Worm (Caenorhabditis elegans): ENCODE results near the gene fbxb-17.

ce11 chrII:1644777-1645348, 31.3 kb upstream of the fbxb-17 start, which contains the start of gene ZC204.6:
- no peak for TF ChIP-seq ref-1 (GFP tag; conservative IDR thresholded peaks at IDR 0.05)
- no peak for TF ChIP-seq flt-1 (GFP tag; IDR thresholded peaks at IDR 0.05)
- TF ChIP-seq ztf-23 (GFP tag; IDR thresholded peaks at IDR 0.05) = no peak
- TF ChIP-seq cog-1 (tag; optimal IDR thresholded peaks at IDR 0.05) = no peak
- no peak for TF ChIP-seq ztf-29 (GFP tag; IDR thresholded peaks at IDR 0.05)
- no peak for TF ChIP-seq med-1 (GFP tag; optimal IDR thresholded peaks at IDR 0.05; ENCODE audit: insufficient read depth)
- no peak for TF ChIP-seq T22C8.4 (GFP tag; IDR thresholded peaks at IDR 0.05)
- no peak for TF ChIP-seq tab-1 (GFP tag; IDR thresholded peaks at IDR 0.05)
- no peak for TF ChIP-seq klf-2 (GFP tag; conservative IDR thresholded peaks at IDR 0.05)
